ENCODE assay signal across 1 worm cellular context in genomic region chrX:440420-440819, ce11.
TF ChIP-seq lines count a peak whose summit lies in the region.

No protein-coding gene starts in this region.

TF ChIP-seq in whole organism, L4 larva, 104 proteins besides CTCF, POLR2A, EP300 and RAD21 (continued from another document):
- TF ChIP-seq snpc-1.2 (GFP tag; IDR thresholded peaks at IDR 0.05; lab: Robert Waterston, UW) (no peak), unc-62 (GFP tag; optimal IDR thresholded peaks at IDR 0.05 in 1 of 2; lab: Kevin White, UChicago) (peak in 1 of 2 experiments; percentile 92), unc-62 (tag; optimal IDR thresholded peaks at IDR 0.05; lab: Kevin White, UChicago) (no peak), nhr-77 (tag; optimal IDR thresholded peaks at IDR 0.05; lab: Kevin White, UChicago) (peak; percentile 73), ceh-82 (tag; optimal IDR thresholded peaks at IDR 0.05; lab: Kevin White, UChicago) (no peak), lin-1 (GFP tag; IDR thresholded peaks at IDR 0.05; lab: Robert Waterston, UW) (peak; percentile 67), unc-39 (tag; optimal IDR thresholded peaks at IDR 0.05; lab: Kevin White, UChicago) (no peak)
TF ChIP-seq in whole organism, L4 larva: peak in this region for 22.
